Fruit fly (Drosophila melanogaster) S2 (cell line): Measurements from ENCODE around the gene CG42693.

ENCODE experiments used
- CG8478 ChIP-seq: fragments of >200 bp; optimal IDR thresholded peaks from 2 replicates; lab custom pipeline; 2018
- CTCF ChIP-seq, 2 experiments: fragments of >200 bp; optimal IDR thresholded peaks; 2 replicates each; lab custom pipeline; 2018

DNA sequence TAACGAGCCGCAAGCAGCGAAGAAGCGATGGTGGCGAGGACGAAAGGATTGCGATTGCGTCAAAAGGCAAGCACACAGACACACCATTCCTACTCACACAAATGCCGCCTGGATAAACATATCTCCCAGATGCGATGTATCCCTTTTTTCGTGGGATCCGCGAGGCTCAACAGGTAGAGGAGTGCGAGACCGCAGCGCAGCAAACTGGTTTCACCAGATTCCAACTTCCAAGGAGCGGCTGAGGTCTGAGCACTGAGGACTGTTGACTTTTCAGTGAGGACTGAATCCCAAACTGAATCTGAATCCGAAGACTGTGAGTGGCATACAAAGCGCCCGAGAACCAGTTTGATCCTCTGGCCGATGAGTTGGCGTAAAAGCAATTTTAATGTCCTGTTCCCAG, 6.2 kb downstream of the CG42693 start:
- no peak for TF ChIP-seq CG8478 (lab: Kevin White, UChicago)
- no peak for TF ChIP-seq CTCF (optimal IDR thresholded peaks at IDR 0.05; lab: Kevin White, UChicago)
